Worm (Caenorhabditis elegans) whole organism, late embryonic: Measurements from ENCODE around the gene srbc-50.

ENCODE experiments used
- C08G9.2 ChIP-seq: sonication (generic microtip); optimal IDR thresholded peaks from 2 replicates; lab custom pipeline; 2016; ENCODE audit warnings: mild to moderate bottlenecking, missing genetic modification characterization, moderate library complexity, missing compliant biosample characterization
- C38D4.7 ChIP-seq: fragments of 200-800 bp; sonication (Bioruptor generic); optimal IDR thresholded peaks from 2 replicates; lab custom pipeline; 2018; ENCODE audit warnings: mild to moderate bottlenecking, missing genetic modification characterization, moderate library complexity, missing compliant biosample characterization
- T23F11.4 ChIP-seq: fragments of 200-800 bp; sonication (Bioruptor generic); optimal IDR thresholded peaks from 2 replicates; lab custom pipeline; 2018; ENCODE audit warnings: mild to moderate bottlenecking, missing genetic modification characterization, missing compliant biosample characterization
- Y22D7AL.16 ChIP-seq: sonication (generic microtip); optimal IDR thresholded peaks from 2 replicates; lab custom pipeline; 2016; ENCODE audit warnings: missing genetic modification characterization, missing compliant biosample characterization
- ahr-1 ChIP-seq: sonication (generic microtip); optimal IDR thresholded peaks from 2 replicates; lab custom pipeline; 2016; ENCODE audit warnings: missing genetic modification characterization, missing compliant biosample characterization
- ceh-18 ChIP-seq: sonication (generic microtip); optimal IDR thresholded peaks from 2 replicates; lab custom pipeline; 2016; ENCODE audit warnings: missing genetic modification characterization, missing compliant biosample characterization
- ceh-19 ChIP-seq: fragments of 200-800 bp; sonication (Bioruptor generic); optimal IDR thresholded peaks from 2 replicates; lab custom pipeline; 2018; ENCODE audit warnings: mild to moderate bottlenecking, missing genetic modification characterization, missing compliant biosample characterization
- ceh-2 ChIP-seq: sonication (generic microtip); optimal IDR thresholded peaks from 2 replicates; lab custom pipeline; 2016; ENCODE audit warnings: missing genotype, missing genetic modification characterization, missing compliant biosample characterization
- ceh-22 ChIP-seq: sonication (generic microtip); optimal IDR thresholded peaks from 2 replicates; lab custom pipeline; 2017; ENCODE audit warnings: missing biosample characterization, missing genetic modification characterization
- ceh-45 ChIP-seq: fragments of 200-800 bp; sonication (Bioruptor generic); IDR thresholded peaks from 2 replicates; pipeline ENCODE4 v1.3.6; 2022; ENCODE audit warnings: missing genetic modification reagents, missing genetic modification characterization, missing compliant biosample characterization
- che-1 ChIP-seq: sonication (generic microtip); optimal IDR thresholded peaks from 2 replicates; lab custom pipeline; 2016; ENCODE audit warnings: mild to moderate bottlenecking, missing genetic modification characterization, missing compliant biosample characterization
- dmd-4 ChIP-seq: sonication (generic microtip); optimal IDR thresholded peaks from 2 replicates; lab custom pipeline; 2016; ENCODE audit warnings: borderline replicate concordance, missing genetic modification characterization, missing compliant biosample characterization
- elt-2 ChIP-seq: sonication (generic microtip); optimal IDR thresholded peaks from 2 replicates; lab custom pipeline; 2016; ENCODE audit warnings: missing genetic modification reagents, missing genetic modification characterization, missing compliant biosample characterization
- ets-4 ChIP-seq: sonication (generic microtip); optimal IDR thresholded peaks from 2 replicates; lab custom pipeline; 2016; ENCODE audit warnings: missing genetic modification characterization, missing compliant biosample characterization
- eyg-1 ChIP-seq: sonication (generic microtip); optimal IDR thresholded peaks from 2 replicates; lab custom pipeline; 2016; ENCODE audit warnings: missing genotype, missing genetic modification characterization, missing compliant biosample characterization
- fax-1 ChIP-seq: sonication (generic microtip); optimal IDR thresholded peaks from 2 replicates; lab custom pipeline; 2016; ENCODE audit warnings: missing genotype, missing genetic modification characterization, missing compliant biosample characterization
- gmeb-2 ChIP-seq: sonication (generic microtip); optimal IDR thresholded peaks from 2 replicates; lab custom pipeline; 2016; ENCODE audit warnings: missing genetic modification characterization, inconsistent platforms, missing compliant biosample characterization
- hlh-13 ChIP-seq: fragments of 200-800 bp; sonication (Bioruptor generic); optimal IDR thresholded peaks from 2 replicates; lab custom pipeline; 2018; ENCODE audit warnings: mild to moderate bottlenecking, missing genetic modification characterization, missing compliant biosample characterization
- hlh-15 ChIP-seq: sonication (generic microtip); optimal IDR thresholded peaks from 2 replicates; lab custom pipeline; 2016; ENCODE audit warnings: missing genetic modification characterization, missing compliant biosample characterization
- hlh-30 ChIP-seq: sonication (generic microtip); optimal IDR thresholded peaks from 2 replicates; lab custom pipeline; 2017; ENCODE audit warnings: antibody characterized with exemption, missing genetic modification characterization, missing compliant biosample characterization; ENCODE audit not compliant: insufficient read depth
- madf-2 ChIP-seq: sonication (generic microtip); optimal IDR thresholded peaks from 2 replicates; lab custom pipeline; 2017; ENCODE audit warnings: missing genetic modification characterization, missing compliant biosample characterization
- mec-3 ChIP-seq: sonication (generic microtip); optimal IDR thresholded peaks from 2 replicates; lab custom pipeline; 2016; ENCODE audit warnings: borderline replicate concordance, missing genetic modification characterization, missing compliant biosample characterization
- nhr-232 ChIP-seq: sonication (generic microtip); optimal IDR thresholded peaks from 2 replicates; lab custom pipeline; 2016; ENCODE audit warnings: missing genetic modification characterization, missing compliant biosample characterization
- pag-3 ChIP-seq: sonication (generic microtip); optimal IDR thresholded peaks from 2 replicates; lab custom pipeline; 2016; ENCODE audit warnings: missing compliant biosample characterization, missing genetic modification characterization, borderline replicate concordance
- pha-2 ChIP-seq: sonication (generic microtip); optimal IDR thresholded peaks from 2 replicates; lab custom pipeline; 2017; ENCODE audit warnings: mild to moderate bottlenecking, missing genetic modification characterization, missing compliant biosample characterization
- pqm-1 ChIP-seq: sonication (generic microtip); optimal IDR thresholded peaks from 2 replicates; lab custom pipeline; 2016; ENCODE audit warnings: missing genetic modification characterization, missing compliant biosample characterization
- sdc-2 ChIP-seq: sonication (generic microtip); optimal IDR thresholded peaks from 2 replicates; lab custom pipeline; 2016; ENCODE audit warnings: missing genotype, missing genetic modification characterization, missing compliant biosample characterization
- sox-4 ChIP-seq: sonication (generic microtip); optimal IDR thresholded peaks from 2 replicates; lab custom pipeline; 2017; ENCODE audit warnings: mild to moderate bottlenecking, missing genetic modification characterization, inconsistent platforms, missing compliant biosample characterization
- syd-9 ChIP-seq: sonication (generic microtip); optimal IDR thresholded peaks from 2 replicates; lab custom pipeline; 2016; ENCODE audit warnings: mild to moderate bottlenecking, missing genetic modification characterization, moderate library complexity, missing compliant biosample characterization
- tbx-2 ChIP-seq: sonication (generic microtip); optimal IDR thresholded peaks from 2 replicates; lab custom pipeline; 2016; ENCODE audit warnings: missing genetic modification characterization, missing compliant biosample characterization
- tbx-7 ChIP-seq: sonication (generic microtip); optimal IDR thresholded peaks from 2 replicates; lab custom pipeline; 2016; ENCODE audit warnings: missing genotype, missing genetic modification characterization, missing compliant biosample characterization
- ttx-3 ChIP-seq: sonication (generic microtip); optimal IDR thresholded peaks from 2 replicates; lab custom pipeline; 2016; ENCODE audit warnings: missing genetic modification reagents, missing genetic modification characterization, missing compliant biosample characterization
- unc-3 ChIP-seq, 2 experiments: fragments of 200-800 bp in 1 of 2; sonication (Bioruptor generic) in 1 of 2; sonication (generic microtip) in 1 of 2; conservative IDR thresholded peaks in 1 of 2; optimal IDR thresholded peaks in 1 of 2; 2 replicates each; pipeline versions ENCODE4 v1.3.6 to Lab custom; 2016 to 2022; ENCODE audit warnings: missing compliant biosample characterization in 2 of 2, missing genetic modification characterization in 2 of 2, missing genetic modification reagents in 1 of 2
- unc-42 ChIP-seq: sonication (generic microtip); optimal IDR thresholded peaks from 2 replicates; lab custom pipeline; 2016; ENCODE audit warnings: missing genotype, missing genetic modification characterization, missing compliant biosample characterization
- zip-5 ChIP-seq: sonication (generic microtip); optimal IDR thresholded peaks from 2 replicates; lab custom pipeline; 2016; ENCODE audit warnings: missing genetic modification characterization, missing compliant biosample characterization

srbc-50 gene

ce11 chrV:15867373-15867772 lies 42.6 kb upstream of the srbc-50 start, which contains the start of gene fbxa-197:
fbxa-197 (plus strand) TSS chrV:15867673.
- TF ChIP-seq madf-2 (no peak), elt-2 (tag; lab: Kevin White, UChicago) (no peak), zip-5 (tag; lab: Kevin White, UChicago) (no peak)
- TF ChIP-seq, all 69 proteins: peak for 0

- TF ChIP-seq madf-2, result no peak
- TF ChIP-seq nhr-232 (tag; lab: Kevin White, UChicago), result no peak
- TF ChIP-seq Y22D7AL.16, result no peak
- TF ChIP-seq ceh-2 (tag; lab: Kevin White, UChicago), result no peak
- TF ChIP-seq T23F11.4 (GFP tag; lab: Kevin White, UChicago), result no peak
- TF ChIP-seq C38D4.7 (GFP tag; lab: Kevin White, UChicago), result no peak
- TF ChIP-seq hlh-15 (tag; lab: Kevin White, UChicago), result no peak
- TF ChIP-seq tbx-2 (tag; lab: Kevin White, UChicago), result no peak
- no peak for TF ChIP-seq ceh-19
- TF ChIP-seq pqm-1 (tag; lab: Kevin White, UChicago), result no peak
- no peak for TF ChIP-seq ceh-45 (GFP tag; lab: Robert Waterston, UW)
- TF ChIP-seq hlh-13 (GFP tag; lab: Kevin White, UChicago), result no peak
- no peak for TF ChIP-seq sdc-2 (tag; lab: Kevin White, UChicago)
- no peak for TF ChIP-seq pha-2 (tag; lab: Kevin White, UChicago)
- TF ChIP-seq ttx-3 (tag; lab: Kevin White, UChicago), result no peak
Measured at ce11 chrV:15865839-15866238, 41.1 kb upstream of the srbc-50 start, which contains the start of gene srh-293. srh-293 (plus strand) TSS chrV:15866139.

DNA sequence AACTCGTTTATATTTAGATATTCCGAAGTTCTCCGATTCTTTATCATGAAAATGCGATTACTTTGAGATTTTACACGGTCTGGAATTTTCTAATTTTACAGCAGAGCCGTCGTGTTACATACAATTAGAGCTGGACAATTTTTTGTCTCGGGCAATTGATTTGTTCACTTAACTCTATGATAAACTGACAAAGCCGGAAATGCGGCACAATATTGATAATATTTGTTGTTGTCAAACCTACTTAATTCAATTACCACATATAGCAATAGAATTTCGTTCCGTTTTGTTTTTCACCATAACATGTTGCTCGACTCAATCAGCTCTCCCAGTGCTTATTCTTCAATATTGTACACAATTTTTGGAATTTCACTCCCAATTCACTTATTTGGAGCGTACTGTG lies 38.3 kb upstream of the srbc-50 start, which contains the start of gene srh-299:
srh-299 (plus strand) TSS at position 301 of the 400 bp plus-strand sequence.
- TF ChIP-seq tbx-2 (tag; lab: Kevin White, UChicago) (no peak), ceh-22 (tag; lab: Kevin White, UChicago) (no peak), pag-3 (tag; lab: Kevin White, UChicago) (no peak), C38D4.7 (GFP tag; lab: Kevin White, UChicago) (no peak), syd-9 (tag; lab: Kevin White, UChicago) (no peak), hlh-13 (GFP tag; lab: Kevin White, UChicago) (no peak), T23F11.4 (GFP tag; lab: Kevin White, UChicago) (no peak), C08G9.2 (tag; lab: Kevin White, UChicago) (no peak), eyg-1 (tag; lab: Kevin White, UChicago) (no peak), sox-4 (tag; lab: Kevin White, UChicago) (no peak), pha-2 (tag; lab: Kevin White, UChicago) (no peak), mec-3 (tag; lab: Kevin White, UChicago) (no peak), nhr-232 (tag; lab: Kevin White, UChicago) (no peak)

- TF ChIP-seq hlh-30 (tag; lab: Kevin White, UChicago), result no peak
- TF ChIP-seq ceh-22 (tag; lab: Kevin White, UChicago), result no peak
- TF ChIP-seq ceh-45 (GFP tag; lab: Robert Waterston, UW), result no peak
- no peak for TF ChIP-seq tbx-7 (tag; lab: Kevin White, UChicago)
- no peak for TF ChIP-seq unc-42 (tag; lab: Kevin White, UChicago)
- no peak for TF ChIP-seq syd-9 (tag; lab: Kevin White, UChicago)
- TF ChIP-seq pag-3 (tag; lab: Kevin White, UChicago), result no peak
- no peak for TF ChIP-seq elt-2 (tag; lab: Kevin White, UChicago)
- no peak for TF ChIP-seq nhr-232 (tag; lab: Kevin White, UChicago)
- no peak for TF ChIP-seq ets-4 (tag; lab: Kevin White, UChicago)
- TF ChIP-seq C38D4.7 (GFP tag; lab: Kevin White, UChicago), result no peak
- TF ChIP-seq C08G9.2 (tag; lab: Kevin White, UChicago), result no peak
- TF ChIP-seq pqm-1 (tag; lab: Kevin White, UChicago), result no peak
- TF ChIP-seq Y22D7AL.16, result no peak
Measured at ce11 chrV:15862599-15862998, 37.8 kb upstream of the srbc-50 start, which contains the start of gene srz-12. srz-12 (minus strand) TSS chrV:15862699.

DNA sequence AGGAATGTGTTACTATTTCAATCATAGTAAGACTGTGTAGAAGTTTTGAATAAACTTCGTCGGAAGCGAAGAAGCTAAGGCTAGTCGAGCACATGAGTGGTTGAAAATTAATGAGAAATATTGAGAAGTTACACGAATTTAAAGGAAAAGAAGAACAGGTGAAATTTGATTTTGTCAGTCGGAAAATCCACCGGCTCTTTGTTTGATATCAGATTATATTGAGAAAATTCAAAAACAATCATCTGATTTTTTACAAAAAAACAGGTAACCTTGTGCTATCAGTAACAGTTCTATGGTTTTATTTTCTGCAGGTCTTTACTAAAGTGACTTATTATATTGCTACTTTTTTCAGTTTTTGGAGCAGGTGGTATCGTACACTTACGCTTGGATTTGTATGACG lies 33.5 kb upstream of the srbc-50 start, which contains the start of gene srh-148:
srh-148 (minus strand) TSS at position 101 of the 400 bp plus-strand sequence.
- TF ChIP-seq nhr-232 (tag; lab: Kevin White, UChicago), result no peak
- TF ChIP-seq Y22D7AL.16, result no peak
- no peak for TF ChIP-seq che-1 (tag; lab: Kevin White, UChicago)
- TF ChIP-seq sdc-2 (tag; lab: Kevin White, UChicago), result no peak
- TF ChIP-seq ceh-18 (tag; lab: Kevin White, UChicago), result no peak
- no peak for TF ChIP-seq unc-3 (GFP tag; conservative IDR thresholded peaks at IDR 0.05; lab: Robert Waterston, UW)
- no peak for TF ChIP-seq unc-3 (tag; optimal IDR thresholded peaks at IDR 0.05; lab: Kevin White, UChicago)
- TF ChIP-seq gmeb-2, result no peak
- no peak for TF ChIP-seq dmd-4 (tag; lab: Kevin White, UChicago)
- no peak for TF ChIP-seq ahr-1 (tag; lab: Kevin White, UChicago)
- no peak for TF ChIP-seq madf-2
- TF ChIP-seq fax-1 (tag; lab: Kevin White, UChicago), result no peak
